Fruit fly (Drosophila melanogaster) whole organism, prepupa: Measurements from ENCODE around the gene CG33217.

Source experiments
- Blimp-1 ChIP-seq: fragments of 200-800 bp; sonication (Bioruptor generic); optimal IDR thresholded peaks from 3 replicates; lab custom pipeline; 2017; ENCODE audit warnings: missing biosample characterization, missing genetic modification characterization, mild to moderate bottlenecking, moderate library complexity, missing genetic modification reagents
- CG11294 ChIP-seq: fragments of 200-800 bp; sonication (Bioruptor generic); IDR thresholded peaks from 2 replicates; pipeline ENCODE4 v1.3.6; 2022; ENCODE audit warnings: missing biosample characterization, missing genetic modification characterization
- Ets96B ChIP-seq: fragments of 200-800 bp; optimal IDR thresholded peaks from 2 replicates; lab custom pipeline; 2019; ENCODE audit warnings: missing biosample characterization, mild to moderate bottlenecking, missing genetic modification characterization, moderate library complexity
- Gug ChIP-seq: fragments of 200-800 bp; sonication (Bioruptor generic); IDR thresholded peaks from 2 replicates; pipeline ENCODE4 v1.3.6; 2022; ENCODE audit warnings: missing biosample characterization, missing genetic modification characterization
- Lpt ChIP-seq: fragments of 200-800 bp; sonication (Bioruptor generic); optimal IDR thresholded peaks from 3 replicates; lab custom pipeline; 2016; ENCODE audit warnings: missing biosample characterization, missing genetic modification characterization
- esn ChIP-seq: fragments of 200-800 bp; sonication (Bioruptor generic); optimal IDR thresholded peaks from 2 replicates; lab custom pipeline; 2016; ENCODE audit warnings: missing biosample characterization, mild to moderate bottlenecking, missing genetic modification characterization, moderate library complexity
- fd59A ChIP-seq: fragments of 200-800 bp; sonication (Bioruptor generic); optimal IDR thresholded peaks from 2 replicates; lab custom pipeline; 2017; ENCODE audit warnings: missing biosample characterization, mild to moderate bottlenecking, missing genetic modification characterization, missing genetic modification reagents

dm6 chr3L:23095277-23095676, 30.5 kb upstream of the CG33217 start, which contains the start of gene RpL10:
- TF ChIP-seq Lpt (GFP tag; lab: Kevin White, UChicago) (no peak), fd59A (peak; percentile 17), esn (GFP tag; lab: Kevin White, UChicago) (peak; percentile 54), Ets96B (tag; lab: Kevin White, UChicago) (no peak), CG11294 (GFP tag; lab: Robert Waterston, UW) (no peak), Gug (GFP tag; lab: Robert Waterston, UW) (no peak), Blimp-1 (GFP tag; lab: Kevin White, UChicago) (peak; percentile 14)
